Fruit fly (Drosophila melanogaster) whole organism, adult: Measurements from ENCODE around the gene cbt.

Source experiments
- CG11617 ChIP-seq: fragments of 200-800 bp; sonication (Bioruptor generic); optimal IDR thresholded peaks from 2 replicates; lab custom pipeline; 2017; ENCODE audit warnings: mild to moderate bottlenecking, missing biosample characterization, missing genetic modification reagents, missing genetic modification characterization
- CG12768 ChIP-seq: fragments of 200-800 bp; sonication (Bioruptor generic); optimal IDR thresholded peaks from 2 replicates; lab custom pipeline; 2017; ENCODE audit warnings: missing biosample characterization, missing genetic modification characterization, mild to moderate bottlenecking, moderate library complexity, missing genetic modification reagents
- CG14711 ChIP-seq: fragments of 200-800 bp; sonication (Bioruptor generic); optimal IDR thresholded peaks from 2 replicates; lab custom pipeline; 2018; ENCODE audit warnings: missing biosample characterization, mild to moderate bottlenecking, missing genetic modification characterization, moderate library complexity
- CG1620 ChIP-seq: fragments of 200-800 bp; sonication (Bioruptor generic); optimal IDR thresholded peaks from 2 replicates; lab custom pipeline; 2016; ENCODE audit warnings: missing biosample characterization, missing genetic modification characterization
- CG33017 ChIP-seq: fragments of 200-800 bp; sonication (Bioruptor generic); optimal IDR thresholded peaks from 2 replicates; lab custom pipeline; 2018; ENCODE audit warnings: missing biosample characterization, mild to moderate bottlenecking, missing genetic modification characterization, moderate library complexity
- CG5204 ChIP-seq: fragments of 200-800 bp; sonication (Bioruptor generic); optimal IDR thresholded peaks from 2 replicates; lab custom pipeline; 2016; ENCODE audit warnings: missing biosample characterization, missing genetic modification characterization
- CG7045 ChIP-seq: fragments of 200-800 bp; sonication (Bioruptor generic); optimal IDR thresholded peaks from 2 replicates; lab custom pipeline; 2017; ENCODE audit warnings: missing biosample characterization, mild to moderate bottlenecking, missing genetic modification characterization
- CG7101 ChIP-seq: fragments of 200-800 bp; sonication (Bioruptor generic); optimal IDR thresholded peaks from 2 replicates; lab custom pipeline; 2018; ENCODE audit warnings: missing biosample characterization, mild to moderate bottlenecking, missing genetic modification characterization, moderate library complexity
- Clk ChIP-seq: fragments of 200-800 bp; sonication (Bioruptor generic); optimal IDR thresholded peaks from 2 replicates; lab custom pipeline; 2017; ENCODE audit warnings: missing biosample characterization, missing genetic modification characterization
- Crg-1 ChIP-seq: fragments of 200-800 bp; sonication (Bioruptor generic); optimal IDR thresholded peaks from 2 replicates; lab custom pipeline; 2016; ENCODE audit warnings: missing biosample characterization, missing genetic modification characterization
- Hr96 ChIP-seq: fragments of 200-800 bp; sonication (Bioruptor generic); optimal IDR thresholded peaks from 2 replicates; lab custom pipeline; 2016; ENCODE audit warnings: missing biosample characterization, missing genetic modification characterization
- Mnt ChIP-seq: fragments of 200-800 bp; sonication (Bioruptor generic); optimal IDR thresholded peaks from 2 replicates; lab custom pipeline; 2016; ENCODE audit warnings: missing biosample characterization, mild to moderate bottlenecking, missing genetic modification characterization
- bab1 ChIP-seq: fragments of 200-800 bp; sonication (Bioruptor generic); optimal IDR thresholded peaks from 3 replicates; lab custom pipeline; 2019; ENCODE audit warnings: missing biosample characterization, mild to moderate bottlenecking, missing genetic modification characterization, moderate library complexity
- cic ChIP-seq: fragments of 200-800 bp; sonication (Bioruptor generic); optimal IDR thresholded peaks from 2 replicates; lab custom pipeline; 2017; ENCODE audit warnings: missing biosample characterization, mild to moderate bottlenecking, missing genetic modification characterization, moderate library complexity
- cnc ChIP-seq, 2 experiments: fragments of >200 bp; optimal IDR thresholded peaks; 2 replicates each; lab custom pipeline; 2017
- kay ChIP-seq: fragments of 200-800 bp; sonication (Bioruptor generic); peaks from one replicate; lab custom pipeline; 2016; ENCODE audit warnings: missing biosample characterization, missing genetic modification characterization, borderline replicate concordance
- ovo ChIP-seq: fragments of 200-800 bp; sonication (Bioruptor generic); optimal IDR thresholded peaks from 2 replicates; lab custom pipeline; 2016; ENCODE audit warnings: missing biosample characterization, missing genetic modification characterization
- pad ChIP-seq: fragments of 200-800 bp; sonication (Bioruptor generic); optimal IDR thresholded peaks from 3 replicates; lab custom pipeline; 2017; ENCODE audit warnings: missing biosample characterization, missing genetic modification characterization, mild to moderate bottlenecking, moderate library complexity, missing genetic modification reagents
- tj ChIP-seq: fragments of 200-800 bp; sonication (Bioruptor generic); optimal IDR thresholded peaks from 3 replicates; lab custom pipeline; 2017; ENCODE audit warnings: missing biosample characterization, mild to moderate bottlenecking, missing genetic modification characterization, moderate library complexity
- toe ChIP-seq: fragments of 200-800 bp; sonication (Bioruptor generic); optimal IDR thresholded peaks from 2 replicates; lab custom pipeline; 2016; ENCODE audit warnings: missing biosample characterization, missing genetic modification characterization

cbt gene

dm6 chr2L:488548-489100 lies 9.1 kb upstream of the cbt start:
- TF ChIP-seq cic (GFP tag; lab: Kevin White, UChicago) (no peak), Hr96 (GFP tag; lab: Kevin White, UChicago) (no peak), CG14711 (tag; lab: Kevin White, UChicago) (no peak), kay (no peak), CG5204 (no peak), ovo (GFP tag; lab: Kevin White, UChicago) (no peak), cnc (optimal IDR thresholded peaks at IDR 0.05; lab: Kevin White, UChicago) (no peak), CG33017 (tag; lab: Kevin White, UChicago) (no peak), toe (GFP tag; lab: Kevin White, UChicago) (no peak), Mnt (no peak), CG7045 (GFP tag; lab: Kevin White, UChicago) (no peak), Crg-1 (GFP tag; lab: Kevin White, UChicago) (no peak), pad (GFP tag; lab: Kevin White, UChicago) (no peak), CG1620 (GFP tag; lab: Kevin White, UChicago) (no peak)

DNA sequence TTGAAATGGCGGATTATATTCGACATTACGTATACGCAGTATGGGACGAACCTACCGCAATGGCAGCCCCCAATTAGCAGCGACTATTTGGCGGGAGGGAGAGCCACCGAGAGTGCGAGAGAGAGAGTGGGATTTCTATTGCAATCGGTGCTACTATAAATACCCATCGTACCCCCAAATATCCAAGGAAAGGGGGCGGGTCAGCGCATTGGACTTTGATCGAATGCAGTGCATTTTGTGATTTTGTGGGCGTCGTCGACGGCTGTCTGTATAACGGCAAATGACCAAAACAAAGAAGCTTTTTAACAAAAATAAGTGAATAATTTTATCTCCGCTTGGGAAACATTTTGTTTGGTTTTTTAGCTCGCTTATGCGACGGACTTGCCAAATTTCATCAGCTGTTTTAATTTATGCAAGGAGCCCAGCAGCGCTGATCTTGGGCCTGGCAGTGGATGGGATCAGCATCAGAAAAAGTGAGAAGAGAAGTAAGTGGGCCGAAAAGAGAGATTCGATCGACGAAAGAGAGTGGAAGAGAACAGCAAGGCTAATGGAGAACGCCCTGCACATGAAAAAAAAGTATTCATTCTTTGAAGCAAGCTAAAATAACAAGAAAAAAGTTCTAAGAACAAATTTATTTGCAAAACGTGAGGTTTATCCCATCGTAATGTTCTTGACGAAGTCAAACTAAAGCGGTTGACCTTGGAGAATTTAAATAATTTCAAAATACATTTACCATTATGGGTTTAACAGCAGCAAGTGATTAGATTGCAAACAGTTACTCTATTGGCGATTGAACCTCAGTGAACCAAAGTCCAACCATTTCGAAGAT lies 8.4 kb upstream of the cbt start:
- no peak for TF ChIP-seq CG14711 (tag; lab: Kevin White, UChicago)
- TF ChIP-seq Crg-1 (GFP tag; lab: Kevin White, UChicago) = no peak
- TF ChIP-seq toe (GFP tag; lab: Kevin White, UChicago) = peak; percentile 11
- TF ChIP-seq pad (GFP tag; lab: Kevin White, UChicago) = no peak
- no peak for TF ChIP-seq tj (GFP tag; lab: Kevin White, UChicago)
- no peak for TF ChIP-seq Mnt
- no peak for TF ChIP-seq bab1 (GFP tag; lab: Kevin White, UChicago)
- TF ChIP-seq CG33017 (tag; lab: Kevin White, UChicago) = no peak
- no peak for TF ChIP-seq ovo (GFP tag; lab: Kevin White, UChicago)
- TF ChIP-seq CG1620 (GFP tag; lab: Kevin White, UChicago) = no peak
- TF ChIP-seq CG11617 (GFP tag; lab: Kevin White, UChicago) = no peak
- TF ChIP-seq CG5204 = no peak
- peak; percentile 91 for TF ChIP-seq kay
- TF ChIP-seq CG7045 (GFP tag; lab: Kevin White, UChicago) = peak; percentile 2
- TF ChIP-seq cnc (optimal IDR thresholded peaks at IDR 0.05; lab: Kevin White, UChicago) = no peak
- no peak for TF ChIP-seq Hr96 (GFP tag; lab: Kevin White, UChicago)
- no peak for TF ChIP-seq Clk (GFP tag; lab: Kevin White, UChicago)
- peak; percentile 75 for TF ChIP-seq CG12768 (GFP tag; lab: Kevin White, UChicago)
- no peak for TF ChIP-seq cic (GFP tag; lab: Kevin White, UChicago)
- no peak for TF ChIP-seq CG7101

DNA sequence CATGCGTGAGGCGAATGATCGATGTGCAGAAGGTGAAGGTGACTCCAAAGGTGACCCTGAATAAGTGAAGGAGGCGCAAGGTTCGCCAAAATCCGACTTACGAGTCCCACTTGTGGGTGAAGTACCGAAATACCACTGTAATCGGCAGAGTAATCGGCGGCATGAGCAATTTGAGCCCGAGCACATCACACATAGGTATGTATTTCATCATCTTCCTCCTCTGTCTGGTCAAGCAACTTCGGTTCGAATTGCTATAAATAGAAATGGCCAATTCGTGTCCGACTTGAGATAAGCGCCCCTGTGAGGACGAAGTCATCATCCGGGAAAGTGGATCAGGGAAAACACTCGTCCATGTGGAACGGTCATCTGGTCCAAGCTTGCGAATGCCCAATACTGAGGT lies 7.7 kb upstream of the cbt start:
- TF ChIP-seq CG14711 (tag; lab: Kevin White, UChicago) (no peak), Hr96 (GFP tag; lab: Kevin White, UChicago) (no peak), CG5204 (no peak), Crg-1 (GFP tag; lab: Kevin White, UChicago) (no peak), bab1 (GFP tag; lab: Kevin White, UChicago) (no peak), Clk (GFP tag; lab: Kevin White, UChicago) (no peak), CG12768 (GFP tag; lab: Kevin White, UChicago) (no peak), CG7045 (GFP tag; lab: Kevin White, UChicago) (no peak), tj (GFP tag; lab: Kevin White, UChicago) (no peak), cic (GFP tag; lab: Kevin White, UChicago) (no peak), pad (GFP tag; lab: Kevin White, UChicago) (no peak), ovo (GFP tag; lab: Kevin White, UChicago) (no peak), Mnt (no peak), CG11617 (GFP tag; lab: Kevin White, UChicago) (no peak), kay (no peak), toe (GFP tag; lab: Kevin White, UChicago) (no peak), CG1620 (GFP tag; lab: Kevin White, UChicago) (no peak), cnc (optimal IDR thresholded peaks at IDR 0.05; lab: Kevin White, UChicago) (no peak)

DNA sequence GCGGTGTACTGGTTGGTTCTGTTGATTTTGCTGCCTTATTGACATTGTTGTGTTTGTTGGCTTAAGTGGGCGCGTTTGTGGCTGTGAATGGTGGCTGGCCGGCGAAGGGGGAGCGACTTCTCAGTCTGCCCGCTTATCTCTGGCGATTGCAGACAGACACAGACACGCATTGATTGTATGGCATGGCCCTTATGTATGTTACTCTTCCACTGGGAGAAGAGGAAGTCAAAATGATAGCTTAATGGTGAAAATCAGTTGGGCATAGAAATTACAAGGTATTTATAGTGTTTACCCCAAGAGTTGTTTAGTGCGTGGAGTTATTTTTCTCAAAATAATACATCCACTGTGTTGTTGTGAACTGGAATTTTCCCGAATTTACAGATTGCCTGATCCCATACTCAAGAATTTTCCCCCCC lies 6.3 kb upstream of the cbt start:
- TF ChIP-seq toe (GFP tag; lab: Kevin White, UChicago) (no peak), CG14711 (tag; lab: Kevin White, UChicago) (peak; percentile 68), pad (GFP tag; lab: Kevin White, UChicago) (peak; percentile 78), kay (peak; percentile 93), CG7045 (GFP tag; lab: Kevin White, UChicago) (peak; percentile 68), CG5204 (peak; percentile 68), CG7101 (peak; percentile 92), CG1620 (GFP tag; lab: Kevin White, UChicago) (peak; percentile 89), ovo (GFP tag; lab: Kevin White, UChicago) (peak; percentile 99), cnc (optimal IDR thresholded peaks at IDR 0.05; lab: Kevin White, UChicago) (no peak), Crg-1 (GFP tag; lab: Kevin White, UChicago) (peak; percentile 99), Clk (GFP tag; lab: Kevin White, UChicago) (peak; percentile 76), CG12768 (GFP tag; lab: Kevin White, UChicago) (peak; percentile 96), bab1 (GFP tag; lab: Kevin White, UChicago) (no peak), CG33017 (tag; lab: Kevin White, UChicago) (peak; percentile 79), cic (GFP tag; lab: Kevin White, UChicago) (peak; percentile 99), CG11617 (GFP tag; lab: Kevin White, UChicago) (peak; percentile 91), tj (GFP tag; lab: Kevin White, UChicago) (peak; percentile 28), Mnt (peak; percentile 94), Hr96 (GFP tag; lab: Kevin White, UChicago) (peak; percentile 86)
